Fruit fly (Drosophila melanogaster) whole organism, prepupa: Measurements from ENCODE around the gene CG33172.

Source experiments
- CG10631 ChIP-seq: fragments of 200-800 bp; sonication (Bioruptor generic); optimal IDR thresholded peaks from 2 replicates; lab custom pipeline; 2016; ENCODE audit warnings: missing biosample characterization, missing genetic modification characterization
- CG10669 ChIP-seq: fragments of 200-800 bp; sonication (Bioruptor generic); optimal IDR thresholded peaks from 3 replicates; lab custom pipeline; 2018; ENCODE audit warnings: missing biosample characterization, mild to moderate bottlenecking, missing genetic modification characterization, moderate library complexity
- CG11762 ChIP-seq: fragments of 200-800 bp; sonication (Bioruptor generic); optimal IDR thresholded peaks from 3 replicates; lab custom pipeline; 2016; ENCODE audit warnings: missing biosample characterization, missing genetic modification characterization; ENCODE audit not compliant: insufficient read depth
- CG11902 ChIP-seq: fragments of 200-800 bp; sonication (Bioruptor generic); optimal IDR thresholded peaks from 3 replicates; lab custom pipeline; 2016; ENCODE audit warnings: missing biosample characterization, missing genetic modification characterization
- CG15336 ChIP-seq: fragments of 200-800 bp; sonication (Bioruptor generic); IDR thresholded peaks from 2 replicates; pipeline ENCODE4 v1.3.6; 2022; ENCODE audit warnings: missing biosample characterization, missing genetic modification characterization
- CG1621 ChIP-seq: fragments of 200-800 bp; sonication (Bioruptor generic); optimal IDR thresholded peaks from 3 replicates; lab custom pipeline; 2018; ENCODE audit warnings: missing biosample characterization, mild to moderate bottlenecking, missing genetic modification characterization
- CG16779 ChIP-seq: fragments of 200-800 bp; sonication (Bioruptor generic); optimal IDR thresholded peaks from 3 replicates; lab custom pipeline; 2017; ENCODE audit warnings: missing biosample characterization, mild to moderate bottlenecking, missing genetic modification characterization
- CG3032 ChIP-seq: fragments of 200-800 bp; optimal IDR thresholded peaks from 2 replicates; lab custom pipeline; 2019; ENCODE audit warnings: missing biosample characterization, mild to moderate bottlenecking, missing genetic modification characterization, moderate library complexity
- CG31627 ChIP-seq: fragments of 200-800 bp; sonication (Bioruptor generic); optimal IDR thresholded peaks from 3 replicates; lab custom pipeline; 2016; ENCODE audit warnings: missing biosample characterization, missing genetic modification characterization
- CG34406 ChIP-seq: fragments of 200-800 bp; sonication (Bioruptor generic); optimal IDR thresholded peaks from 3 replicates; lab custom pipeline; 2016; ENCODE audit warnings: missing biosample characterization, missing genetic modification characterization
- CG3919 ChIP-seq: fragments of 200-800 bp; sonication (Bioruptor generic); optimal IDR thresholded peaks from 3 replicates; lab custom pipeline; 2016; ENCODE audit warnings: missing biosample characterization, missing genetic modification characterization
- CG4318 ChIP-seq: fragments of 200-800 bp; sonication (Bioruptor generic); optimal IDR thresholded peaks from 3 replicates; lab custom pipeline; 2017; ENCODE audit warnings: missing biosample characterization, mild to moderate bottlenecking, missing genetic modification characterization
- CG6163 ChIP-seq: fragments of 200-800 bp; sonication (Bioruptor generic); IDR thresholded peaks from 3 replicates; pipeline ENCODE4 v1.3.6; 2022; ENCODE audit warnings: missing biosample characterization, missing genetic modification characterization
- CG6276 ChIP-seq: fragments of 200-800 bp; sonication (Bioruptor generic); optimal IDR thresholded peaks from 2 replicates; lab custom pipeline; 2017; ENCODE audit warnings: missing biosample characterization, mild to moderate bottlenecking, missing genetic modification characterization
- CG6792 ChIP-seq: fragments of 200-800 bp; sonication (Bioruptor generic); optimal IDR thresholded peaks from 3 replicates; lab custom pipeline; 2016; ENCODE audit warnings: missing biosample characterization, missing genetic modification characterization
- CG6808 ChIP-seq: fragments of 200-800 bp; sonication (Bioruptor generic); optimal IDR thresholded peaks from 3 replicates; lab custom pipeline; 2017; ENCODE audit warnings: missing biosample characterization, missing genetic modification characterization, mild to moderate bottlenecking, moderate library complexity, missing genetic modification reagents
- CG7368 ChIP-seq: fragments of 200-800 bp; sonication (Bioruptor generic); optimal IDR thresholded peaks from 3 replicates; lab custom pipeline; 2016; ENCODE audit warnings: missing biosample characterization, missing genetic modification characterization
- CG8119 ChIP-seq: fragments of 200-800 bp; sonication (Bioruptor generic); IDR thresholded peaks from 3 replicates; pipeline ENCODE4 v1.3.6; 2022; ENCODE audit warnings: missing biosample characterization, missing genetic modification characterization
- CG8632 ChIP-seq: fragments of 200-800 bp; sonication (Bioruptor generic); optimal IDR thresholded peaks from 3 replicates; lab custom pipeline; 2016; ENCODE audit warnings: missing biosample characterization, missing genetic modification characterization
- CG9139 ChIP-seq: fragments of 200-800 bp; sonication (Bioruptor generic); optimal IDR thresholded peaks from 3 replicates; lab custom pipeline; 2017; ENCODE audit warnings: missing biosample characterization, mild to moderate bottlenecking, missing genetic modification characterization
- Eip78C ChIP-seq: fragments of 200-800 bp; sonication (Bioruptor generic); peaks from one replicate; lab custom pipeline; 2016; ENCODE audit warnings: missing biosample characterization, missing genetic modification characterization
- Gug ChIP-seq: fragments of 200-800 bp; sonication (Bioruptor generic); IDR thresholded peaks from 2 replicates; pipeline ENCODE4 v1.3.6; 2022; ENCODE audit warnings: missing biosample characterization, missing genetic modification characterization
- Hr39 ChIP-seq: fragments of 200-800 bp; sonication (Bioruptor generic); optimal IDR thresholded peaks from 2 replicates; lab custom pipeline; 2016; ENCODE audit warnings: missing biosample characterization, missing genetic modification characterization
- Hr4 ChIP-seq: fragments of 200-800 bp; sonication (Bioruptor generic); optimal IDR thresholded peaks from 3 replicates; lab custom pipeline; 2016; ENCODE audit warnings: missing biosample characterization, missing genetic modification characterization
- Lpt ChIP-seq: fragments of 200-800 bp; sonication (Bioruptor generic); optimal IDR thresholded peaks from 3 replicates; lab custom pipeline; 2016; ENCODE audit warnings: missing biosample characterization, missing genetic modification characterization
- Met ChIP-seq: fragments of 200-800 bp; sonication (Bioruptor generic); optimal IDR thresholded peaks from 3 replicates; lab custom pipeline; 2016; ENCODE audit warnings: missing biosample characterization, missing genetic modification characterization
- OdsH ChIP-seq: fragments of 200-800 bp; sonication (Bioruptor generic); optimal IDR thresholded peaks from 3 replicates; lab custom pipeline; 2016; ENCODE audit warnings: missing biosample characterization, missing genetic modification characterization
- Sox102F ChIP-seq: fragments of 200-800 bp; sonication (Bioruptor generic); optimal IDR thresholded peaks from 2 replicates; lab custom pipeline; 2016; ENCODE audit warnings: missing biosample characterization, mild to moderate bottlenecking, missing genetic modification characterization
- Sox14 ChIP-seq: fragments of 200-800 bp; sonication (Bioruptor generic); optimal IDR thresholded peaks from 3 replicates; lab custom pipeline; 2016; ENCODE audit warnings: missing biosample characterization, missing genetic modification characterization
- Sox15 ChIP-seq: fragments of 200-800 bp; sonication (Bioruptor generic); optimal IDR thresholded peaks from 3 replicates; lab custom pipeline; 2016; ENCODE audit warnings: missing biosample characterization, missing genetic modification characterization
- achi ChIP-seq: fragments of 200-800 bp; sonication (Bioruptor generic); optimal IDR thresholded peaks from 3 replicates; lab custom pipeline; 2016; ENCODE audit warnings: missing biosample characterization, missing genetic modification characterization
- acj6 ChIP-seq: fragments of 200-800 bp; sonication (Bioruptor generic); optimal IDR thresholded peaks from 3 replicates; lab custom pipeline; 2016; ENCODE audit warnings: missing biosample characterization, missing genetic modification characterization
- dac ChIP-seq: fragments of 200-800 bp; sonication (Bioruptor generic); optimal IDR thresholded peaks from 2 replicates; lab custom pipeline; 2017; ENCODE audit warnings: missing biosample characterization, mild to moderate bottlenecking, missing genetic modification characterization
- esn ChIP-seq: fragments of 200-800 bp; sonication (Bioruptor generic); optimal IDR thresholded peaks from 2 replicates; lab custom pipeline; 2016; ENCODE audit warnings: missing biosample characterization, mild to moderate bottlenecking, missing genetic modification characterization, moderate library complexity
- fd85E ChIP-seq: fragments of 200-800 bp; sonication (Bioruptor generic); optimal IDR thresholded peaks from 3 replicates; lab custom pipeline; 2016; ENCODE audit warnings: missing biosample characterization, missing genetic modification characterization
- fkh ChIP-seq: fragments of 200-800 bp; sonication (Bioruptor generic); optimal IDR thresholded peaks from 3 replicates; lab custom pipeline; 2017; ENCODE audit warnings: missing biosample characterization, mild to moderate bottlenecking, missing genetic modification characterization, moderate library complexity
- lz ChIP-seq: fragments of 200-800 bp; sonication (Bioruptor generic); optimal IDR thresholded peaks from 3 replicates; lab custom pipeline; 2016; ENCODE audit warnings: missing biosample characterization, missing genetic modification characterization
- pdm3 ChIP-seq: fragments of 200-800 bp; sonication (Bioruptor generic); optimal IDR thresholded peaks from 3 replicates; lab custom pipeline; 2016; ENCODE audit warnings: missing biosample characterization, missing genetic modification characterization
- svp ChIP-seq: fragments of 200-800 bp; sonication (Bioruptor generic); peaks from one replicate; lab custom pipeline; 2016; ENCODE audit warnings: missing biosample characterization, missing genetic modification characterization

CG33172 gene

dm6 chrX:15804790-15805189 is 35.3 kb downstream of the CG33172 start (continued):
- no peak for TF ChIP-seq Hr39 (GFP tag; lab: Kevin White, UChicago)
- peak; percentile 60 for TF ChIP-seq Eip78C (GFP tag; lab: Kevin White, UChicago)
- TF ChIP-seq CG7368 (GFP tag; lab: Kevin White, UChicago): no peak
- no peak for TF ChIP-seq CG9139 (GFP tag; lab: Kevin White, UChicago)
- peak; percentile 1 for TF ChIP-seq lz (GFP tag; lab: Kevin White, UChicago)
- no peak for TF ChIP-seq fd85E (GFP tag; lab: Kevin White, UChicago)
- peak; percentile 23 for TF ChIP-seq achi (GFP tag; lab: Kevin White, UChicago)
- TF ChIP-seq CG6792 (GFP tag; lab: Kevin White, UChicago): no peak
- no peak for TF ChIP-seq CG6808
- no peak for TF ChIP-seq CG16779 (tag; lab: Kevin White, UChicago)
- TF ChIP-seq CG3919 (GFP tag; lab: Kevin White, UChicago): peak; percentile 21
- TF ChIP-seq Sox15 (GFP tag; lab: Kevin White, UChicago): no peak
- TF ChIP-seq Sox14: no peak
- no peak for TF ChIP-seq CG3032 (tag; lab: Kevin White, UChicago)
- peak; percentile 60 for TF ChIP-seq CG15336 (GFP tag; lab: Robert Waterston, UW)

dm6 chrX:15805523-15805922 is 36.1 kb downstream of the CG33172 start:
- TF ChIP-seq pdm3 (GFP tag; lab: Kevin White, UChicago): no peak
- TF ChIP-seq CG9139 (GFP tag; lab: Kevin White, UChicago): no peak
- peak; percentile 67 for TF ChIP-seq fkh
- TF ChIP-seq, all 60 proteins: peak for 1

dm6 chrX:15807915-15808314 is 38.5 kb downstream of the CG33172 start:
- TF ChIP-seq CG9139 (GFP tag; lab: Kevin White, UChicago) (no peak), acj6 (GFP tag; lab: Kevin White, UChicago) (no peak), CG31627 (GFP tag; lab: Kevin White, UChicago) (no peak), CG10669 (GFP tag; lab: Kevin White, UChicago) (no peak), CG6163 (GFP tag; lab: Robert Waterston, UW) (no peak), Sox102F (GFP tag; lab: Kevin White, UChicago) (no peak), dac (GFP tag; lab: Kevin White, UChicago) (no peak)

DNA sequence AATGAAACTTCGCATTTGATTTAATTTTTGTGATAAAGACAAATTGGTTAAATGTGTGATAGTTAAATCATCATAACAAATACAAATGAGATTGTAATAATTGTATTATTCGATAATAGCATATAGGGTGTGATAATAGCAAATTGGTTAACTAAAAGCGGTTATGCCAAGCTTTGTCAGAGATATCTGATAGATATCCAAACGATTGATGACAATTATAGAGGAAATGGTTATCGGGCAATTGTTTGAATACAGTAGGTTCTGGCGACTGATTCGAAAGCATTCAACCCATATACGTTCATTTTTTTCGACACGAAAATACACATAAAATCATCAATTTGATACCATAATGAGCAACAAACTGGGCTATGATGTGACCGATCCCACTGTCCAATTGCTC is 39.8 kb downstream of the CG33172 start, which contains the start of gene CG8509:
Gene CG8509, plus strand, starts transcription at position 301 of the 400 bp plus-strand sequence.
- TF ChIP-seq CG6808 (no peak), esn (GFP tag; lab: Kevin White, UChicago) (no peak), CG9139 (GFP tag; lab: Kevin White, UChicago) (no peak), CG34406 (GFP tag; lab: Kevin White, UChicago) (no peak), CG6163 (GFP tag; lab: Robert Waterston, UW) (no peak), CG6276 (GFP tag; lab: Kevin White, UChicago) (no peak)

dm6 chrX:15811666-15812614 is 42.5 kb downstream of the CG33172 start:
- TF ChIP-seq CG10669 (GFP tag; lab: Kevin White, UChicago) (no peak), CG11762 (GFP tag; lab: Kevin White, UChicago) (no peak), CG1621 (tag; lab: Kevin White, UChicago) (no peak), CG11902 (GFP tag; lab: Kevin White, UChicago) (no peak), CG8119 (GFP tag; lab: Robert Waterston, UW) (peak; percentile 61; the same call in 2 of the 3 replicates), Met (GFP tag; lab: Kevin White, UChicago) (peak; percentile 29), OdsH (GFP tag; lab: Kevin White, UChicago) (peak; percentile 3), Hr4 (no peak), CG15336 (GFP tag; lab: Robert Waterston, UW) (peak; percentile 66; the same call in 1 of the 2 replicates), Gug (GFP tag; lab: Robert Waterston, UW) (no peak), CG4318 (GFP tag; lab: Kevin White, UChicago) (no peak), fd85E (GFP tag; lab: Kevin White, UChicago) (peak; percentile 35), Eip78C (GFP tag; lab: Kevin White, UChicago) (peak; percentile 65), Sox14 (peak; percentile 65), CG10631 (GFP tag; lab: Kevin White, UChicago) (no peak), svp (GFP tag; lab: Kevin White, UChicago) (peak; percentile 44), CG6163 (GFP tag; lab: Robert Waterston, UW) (peak; percentile 62), CG31627 (GFP tag; lab: Kevin White, UChicago) (no peak), CG6276 (GFP tag; lab: Kevin White, UChicago) (no peak), CG3919 (GFP tag; lab: Kevin White, UChicago) (no peak), Lpt (peak; percentile 56), lz (GFP tag; lab: Kevin White, UChicago) (peak; percentile 12), esn (GFP tag; lab: Kevin White, UChicago) (no peak), CG16779 (tag; lab: Kevin White, UChicago) (peak; percentile 12), CG8632 (no peak)
